Worm (Caenorhabditis elegans): ENCODE data around the gene srz-29.
A peak's percentile ranks its signal among the peaks of the same experiment; 100 is the strongest.

srz-29 gene

DNA sequence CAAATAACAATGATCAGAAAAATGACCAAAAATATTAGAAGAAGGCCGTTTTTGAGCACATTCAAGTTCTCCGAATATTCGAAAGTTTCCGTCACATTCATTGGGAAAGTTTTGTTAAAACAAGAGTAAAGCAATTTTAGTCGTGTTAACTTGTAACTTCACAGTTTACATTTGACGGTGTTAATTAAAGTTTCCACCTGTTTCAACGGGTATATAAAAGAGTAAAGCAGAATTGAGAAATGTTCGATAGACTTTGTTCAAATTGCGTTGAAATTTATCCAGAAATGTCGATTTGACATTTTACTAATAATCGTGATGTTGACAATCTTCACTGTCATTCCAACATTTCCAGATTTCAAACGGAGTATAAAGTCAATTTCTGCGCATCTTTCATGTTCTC, at the start of gene srz-29:
Gene srz-29, minus strand, starts transcription at position 101 of the 400 bp plus-strand sequence.
- TF ChIP-seq ama-1 (optimal IDR thresholded peaks at IDR 0.05) (no peak), nhr-237 (tag; optimal IDR thresholded peaks at IDR 0.05) (no peak), nhr-77 (tag; optimal IDR thresholded peaks at IDR 0.05) (no peak), elt-3 (tag; optimal IDR thresholded peaks at IDR 0.05) (no peak), pqm-1 (tag; optimal IDR thresholded peaks at IDR 0.05) (no peak), lin-39 (tag; optimal IDR thresholded peaks at IDR 0.05) (no peak), mdl-1 (tag; optimal IDR thresholded peaks at IDR 0.05) (no peak), unc-39 (tag; optimal IDR thresholded peaks at IDR 0.05) (no peak), hmg-11 (tag; optimal IDR thresholded peaks at IDR 0.05) (no peak), nhr-12 (tag; optimal IDR thresholded peaks at IDR 0.05) (no peak), nfya-1 (tag; optimal IDR thresholded peaks at IDR 0.05; ENCODE audit: insufficient read depth) (no peak), ztf-11 (tag; optimal IDR thresholded peaks at IDR 0.05) (no peak), unc-62 (GFP tag; optimal IDR thresholded peaks at IDR 0.05) (no peak), R02D3.7 (tag; optimal IDR thresholded peaks at IDR 0.05) (no peak), lsy-12 (tag; optimal IDR thresholded peaks at IDR 0.05) (no peak), elt-2 (tag; optimal IDR thresholded peaks at IDR 0.05) (no peak), snpc-4 (tag; optimal IDR thresholded peaks at IDR 0.05) (no peak), ceh-9 (tag; optimal IDR thresholded peaks at IDR 0.05) (no peak)

DNA sequence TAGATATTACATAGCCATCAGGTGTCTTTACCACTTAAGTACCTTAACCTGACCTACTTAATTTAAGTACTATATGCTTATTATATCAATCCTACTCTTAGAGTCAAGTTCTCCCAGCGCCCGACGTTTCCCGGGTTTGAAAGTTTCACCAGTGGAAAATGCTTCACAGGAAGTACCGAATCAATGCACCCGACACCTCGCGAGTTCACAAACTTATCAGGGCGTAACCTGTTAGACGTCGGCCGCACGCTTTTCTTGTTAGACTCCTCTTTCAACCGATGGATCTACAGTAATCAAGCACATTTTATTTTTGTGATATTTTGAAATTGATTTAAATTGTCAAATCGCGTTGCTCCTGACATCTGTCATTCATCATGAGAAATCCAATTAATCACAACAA, 49.6 kb upstream of the srz-29 start:
- TF ChIP-seq aly-2 (tag; optimal IDR thresholded peaks at IDR 0.05) (no peak), ceh-9 (tag; optimal IDR thresholded peaks at IDR 0.05) (no peak), eor-1 (tag; optimal IDR thresholded peaks at IDR 0.05) (no peak), ceh-16 (tag; optimal IDR thresholded peaks at IDR 0.05) (no peak), elt-3 (tag; optimal IDR thresholded peaks at IDR 0.05) (no peak), nfya-1 (tag; optimal IDR thresholded peaks at IDR 0.05; ENCODE audit: insufficient read depth) (no peak), nhr-23 (tag; optimal IDR thresholded peaks at IDR 0.05) (no peak), nhr-11 (tag; optimal IDR thresholded peaks at IDR 0.05) (no peak), unc-39 (tag; optimal IDR thresholded peaks at IDR 0.05) (no peak), nhr-67 (tag; optimal IDR thresholded peaks at IDR 0.05) (no peak)

DNA sequence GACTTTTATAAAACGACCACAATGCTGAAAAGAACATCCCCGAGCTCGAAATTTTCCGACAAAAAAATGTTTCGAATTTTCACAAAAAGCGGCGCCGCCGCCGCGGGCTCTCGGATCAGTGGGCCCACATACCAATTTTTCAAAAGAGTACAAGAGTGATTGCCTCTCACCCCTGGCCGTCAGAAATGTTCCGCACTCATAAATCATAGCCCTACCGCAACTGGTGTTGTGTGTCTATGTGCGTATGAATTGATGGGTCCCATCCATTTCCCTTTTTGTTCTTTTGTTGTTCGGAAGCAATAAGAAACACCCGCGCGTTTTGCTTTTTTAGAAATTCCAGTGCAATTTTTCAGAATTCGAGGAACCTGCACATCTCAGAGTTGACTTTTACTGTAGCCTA, 48.9 kb upstream of the srz-29 start:
- no peak for TF ChIP-seq ztf-4 (tag; optimal IDR thresholded peaks at IDR 0.05)
- peak; percentile 7 for TF ChIP-seq hmg-11 (tag; optimal IDR thresholded peaks at IDR 0.05)
- peak; percentile 85 for TF ChIP-seq unc-62 (GFP tag; optimal IDR thresholded peaks at IDR 0.05)
- TF ChIP-seq fkh-2 (tag; optimal IDR thresholded peaks at IDR 0.05) = no peak
- TF ChIP-seq elt-1 (tag; optimal IDR thresholded peaks at IDR 0.05) = peak; percentile 48
- no peak for TF ChIP-seq aly-2 (tag; optimal IDR thresholded peaks at IDR 0.05)
- TF ChIP-seq nfya-1 (tag; optimal IDR thresholded peaks at IDR 0.05; ENCODE audit: insufficient read depth) = peak; percentile 37
- peak; percentile 96 for TF ChIP-seq lin-39 (tag; optimal IDR thresholded peaks at IDR 0.05)

DNA sequence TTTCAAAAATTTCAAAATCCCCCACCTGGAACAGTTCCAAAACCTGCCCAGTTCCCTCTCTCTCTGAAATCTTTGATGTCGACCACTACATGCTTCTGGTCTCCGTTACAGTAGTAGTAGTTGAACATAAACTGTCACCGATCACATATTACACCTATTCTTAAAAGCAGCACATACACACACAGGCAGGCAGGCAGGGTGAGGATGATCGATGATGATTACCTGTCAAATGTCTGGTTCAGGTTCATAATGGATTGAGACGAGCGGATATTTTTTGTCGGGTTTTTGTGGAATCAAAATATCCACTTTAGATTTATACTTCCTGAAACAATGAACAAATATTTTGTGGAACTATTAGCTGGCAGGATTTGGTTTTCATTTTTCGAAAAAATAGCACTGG, 48.3 kb upstream of the srz-29 start:
- no peak for TF ChIP-seq ceh-28 (tag; optimal IDR thresholded peaks at IDR 0.05)
- TF ChIP-seq nhr-28 (tag; optimal IDR thresholded peaks at IDR 0.05) = no peak
- TF ChIP-seq mdl-1 (tag; optimal IDR thresholded peaks at IDR 0.05) = no peak
- no peak for TF ChIP-seq nfya-1 (tag; optimal IDR thresholded peaks at IDR 0.05; ENCODE audit: insufficient read depth)
- no peak for TF ChIP-seq ztf-4 (tag; optimal IDR thresholded peaks at IDR 0.05)
- TF ChIP-seq nhr-43 (tag; optimal IDR thresholded peaks at IDR 0.05; ENCODE audit: poor library complexity, severe bottlenecking) = no peak
- no peak for TF ChIP-seq snpc-4 (tag; optimal IDR thresholded peaks at IDR 0.05)
- no peak for TF ChIP-seq mml-1 (tag; optimal IDR thresholded peaks at IDR 0.05)
- no peak for TF ChIP-seq fkh-10 (GFP tag; optimal IDR thresholded peaks at IDR 0.05)
- TF ChIP-seq nhr-25 (tag; optimal IDR thresholded peaks at IDR 0.05) = no peak
- no peak for TF ChIP-seq nhr-23 (tag; optimal IDR thresholded peaks at IDR 0.05)
- no peak for TF ChIP-seq aly-2 (tag; optimal IDR thresholded peaks at IDR 0.05)
- TF ChIP-seq fkh-2 (tag; optimal IDR thresholded peaks at IDR 0.05) = no peak
- TF ChIP-seq ceh-9 (tag; optimal IDR thresholded peaks at IDR 0.05) = no peak
- TF ChIP-seq egl-27 (tag; optimal IDR thresholded peaks at IDR 0.05) = no peak

DNA sequence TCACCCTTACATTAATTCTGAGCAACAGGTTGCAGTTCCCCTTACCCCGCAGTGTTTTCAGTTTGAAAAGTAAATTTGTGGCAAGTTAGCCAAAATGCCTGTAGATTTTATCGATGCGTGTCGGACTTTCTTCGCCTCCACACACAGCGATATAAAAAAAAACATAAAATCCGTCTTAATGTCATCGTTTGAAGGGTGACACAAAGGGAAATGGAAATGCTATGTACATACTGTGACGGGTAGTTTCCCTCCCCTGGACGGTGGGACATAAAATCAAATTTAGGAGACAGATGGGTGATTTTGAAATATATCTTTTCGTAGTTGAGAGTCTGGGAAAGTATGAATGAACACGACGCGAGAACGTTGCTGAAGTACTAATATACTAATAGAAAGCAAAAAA, 46.8 kb upstream of the srz-29 start:
- TF ChIP-seq egl-5 (tag; optimal IDR thresholded peaks at IDR 0.05) = peak; percentile 79
- TF ChIP-seq ztf-4 (tag; optimal IDR thresholded peaks at IDR 0.05) = no peak

Measured in whole organism, L3 larva.